Fruit fly (Drosophila melanogaster) whole organism, embryonic: ENCODE measurements around the gene Patr-1.

Experiments used
- Bgb ChIP-seq: fragments of 200-800 bp; sonication (Bioruptor generic); IDR thresholded peaks from 2 replicates; pipeline ENCODE4 v1.3.6; 2022; ENCODE audit warnings: missing biosample characterization, missing genetic modification characterization; ENCODE audit not compliant: partially characterized antibody
- danr ChIP-seq: fragments of 200-800 bp; sonication (Bioruptor generic); IDR thresholded peaks from 2 replicates; pipeline ENCODE4 v1.3.6; 2022; ENCODE audit warnings: missing biosample characterization, missing genetic modification characterization
- dysf ChIP-seq: fragments of 200-800 bp; sonication (Bioruptor generic); IDR thresholded peaks from 3 replicates; pipeline ENCODE4 v1.3.6; 2022; ENCODE audit warnings: missing biosample characterization, missing genetic modification characterization
- mirr ChIP-seq: fragments of 200-800 bp; sonication (Bioruptor generic); optimal IDR thresholded peaks from 3 replicates; lab custom pipeline; 2018; ENCODE audit warnings: missing biosample characterization, mild to moderate bottlenecking, missing genetic modification characterization
- pan ChIP-seq, 4 experiments: fragments of >200 bp in 3 of 4; fragments of 200-800 bp in 1 of 4; sonication (Bioruptor generic) in 1 of 4; optimal IDR thresholded peaks in 3 of 4; IDR thresholded peaks in 1 of 4; 2 replicates each; pipeline versions ENCODE4 v1.3.6 to Lab custom; 2017 to 2022; ENCODE audit warnings: missing biosample characterization in 2 of 4, missing genetic modification characterization in 2 of 4, mixed read lengths in 1 of 4
- shn ChIP-seq: fragments of 200-800 bp; sonication (Bioruptor generic); optimal IDR thresholded peaks from 3 replicates; lab custom pipeline; 2016; ENCODE audit warnings: missing biosample characterization, missing genetic modification characterization

dm6 chr3R:17059811-17060169, 16.4 kb downstream of the Patr-1 start:
- no peak for TF ChIP-seq Bgb (GFP tag; lab: Robert Waterston, UW)
- no peak for TF ChIP-seq dysf (GFP tag; lab: Robert Waterston, UW)
- TF ChIP-seq mirr = peak; percentile 14
- no peak for TF ChIP-seq pan (optimal IDR thresholded peaks at IDR 0.05; lab: Kevin White, UChicago)
- TF ChIP-seq pan (GFP tag; optimal IDR thresholded peaks at IDR 0.05 in 1 of 2, IDR thresholded peaks at IDR 0.05 in 1 of 2) = no peak
- no peak for TF ChIP-seq shn (GFP tag; lab: Kevin White, UChicago)
- TF ChIP-seq danr (GFP tag; lab: Robert Waterston, UW) = no peak
